Worm (Caenorhabditis elegans) whole organism, L1 larva: ENCODE data around the gene fahd-1.

ENCODE experiments used
- C04F5.9 ChIP-seq: sonication (generic microtip); optimal IDR thresholded peaks from 2 replicates; lab custom pipeline; 2016; ENCODE audit warnings: missing genetic modification characterization, missing compliant biosample characterization
- F16B12.6 ChIP-seq: fragments of 150-350 bp; optimal IDR thresholded peaks from 2 replicates; lab custom pipeline; 2014; ENCODE audit warnings: missing biosample characterization, missing genetic modification characterization
- alr-1 ChIP-seq: fragments of 200-800 bp; sonication (Bioruptor generic); optimal IDR thresholded peaks from 2 replicates; lab custom pipeline; 2018; ENCODE audit warnings: borderline replicate concordance, mild to moderate bottlenecking, missing genetic modification characterization, missing compliant biosample characterization
- aly-2 ChIP-seq: fragments of 150-350 bp; optimal IDR thresholded peaks from 2 replicates; lab custom pipeline; 2014; ENCODE audit warnings: missing biosample characterization, missing genetic modification characterization
- ama-1 ChIP-seq: fragments of 150-350 bp; optimal IDR thresholded peaks from 2 replicates; lab custom pipeline; 2014
- ceh-63 ChIP-seq: fragments of 200-800 bp; sonication (Bioruptor generic); optimal IDR thresholded peaks from 2 replicates; lab custom pipeline; 2018; ENCODE audit warnings: mild to moderate bottlenecking, missing genetic modification characterization, missing compliant biosample characterization
- ceh-8 ChIP-seq: fragments of 200-800 bp; sonication (Bioruptor generic); optimal IDR thresholded peaks from 2 replicates; lab custom pipeline; 2018; ENCODE audit warnings: mild to moderate bottlenecking, missing genetic modification characterization, moderate library complexity, missing compliant biosample characterization
- ceh-88 ChIP-seq: fragments of 200-800 bp; sonication (Bioruptor generic); IDR thresholded peaks from 2 replicates; pipeline ENCODE4 v1.3.6; 2022; ENCODE audit warnings: missing genetic modification characterization, missing compliant biosample characterization
- ceh-90 ChIP-seq: sonication (generic microtip); optimal IDR thresholded peaks from 2 replicates; lab custom pipeline; 2016; ENCODE audit warnings: missing genetic modification characterization, missing compliant biosample characterization
- efl-1 ChIP-seq, 4 experiments: fragments of 150-350 bp; optimal IDR thresholded peaks in 3 of 4; peaks in 1 of 4; 1 replicate in 1 of 4; 2 replicates in 3 of 4; lab custom pipeline; 2014; ENCODE audit warnings: missing biosample characterization in 2 of 4, missing genetic modification characterization in 2 of 4, missing genetic modification reagents in 2 of 4
- elt-3 ChIP-seq, 6 experiments: fragments of 150-350 bp in 1 of 6; sonication (generic microtip); optimal IDR thresholded peaks; 2 replicates each; lab custom pipeline; 2017 to 2018; ENCODE audit warnings: missing biosample characterization in 6 of 6, missing genetic modification characterization in 6 of 6, inconsistent platforms in 1 of 6
- fkh-10 ChIP-seq: sonication (generic microtip); optimal IDR thresholded peaks from 2 replicates; lab custom pipeline; 2017; ENCODE audit warnings: missing biosample characterization, missing genetic modification reagents, missing genetic modification characterization
- grh-1 ChIP-seq: fragments of 200-800 bp; sonication (Bioruptor generic); IDR thresholded peaks from 2 replicates; pipeline ENCODE4 v1.3.6; 2022; ENCODE audit warnings: missing genetic modification reagents, missing genetic modification characterization, missing compliant biosample characterization
- hpl-2 ChIP-seq: fragments of 150-350 bp; optimal IDR thresholded peaks from 2 replicates; lab custom pipeline; 2014; ENCODE audit warnings: missing biosample characterization, missing genetic modification reagents, missing genetic modification characterization
- isw-1 ChIP-seq: fragments of 200-800 bp; sonication (Bioruptor generic); IDR thresholded peaks from 2 replicates; pipeline ENCODE4 v1.3.6; 2022; ENCODE audit warnings: missing genetic modification characterization, missing compliant biosample characterization
- jun-1 ChIP-seq: fragments of 150-350 bp; optimal IDR thresholded peaks from 2 replicates; lab custom pipeline; 2014; ENCODE audit warnings: missing biosample characterization, missing genetic modification reagents, missing genetic modification characterization
- lin-13 ChIP-seq: fragments of 150-350 bp; optimal IDR thresholded peaks from 2 replicates; lab custom pipeline; 2014; ENCODE audit warnings: missing biosample characterization, missing genetic modification reagents, missing genetic modification characterization
- lin-14 ChIP-seq: fragments of 200-800 bp; sonication (Bioruptor generic); optimal IDR thresholded peaks from 2 replicates; lab custom pipeline; 2018; ENCODE audit warnings: mild to moderate bottlenecking, missing genetic modification characterization, moderate library complexity, missing compliant biosample characterization
- lin-15B ChIP-seq: fragments of 150-350 bp; sonication (generic microtip); optimal IDR thresholded peaks from 3 replicates; lab custom pipeline; 2014; ENCODE audit warnings: missing biosample characterization, missing genetic modification characterization
- lin-35 ChIP-seq, 2 experiments: fragments of 150-350 bp; optimal IDR thresholded peaks; 2 replicates each; lab custom pipeline; 2014; ENCODE audit warnings: missing biosample characterization in 2 of 2, missing genetic modification characterization in 2 of 2, missing genetic modification reagents in 2 of 2
- lir-3 ChIP-seq: sonication (generic microtip); optimal IDR thresholded peaks from 2 replicates; lab custom pipeline; 2016; ENCODE audit warnings: mild to moderate bottlenecking, missing genetic modification characterization, moderate library complexity, missing compliant biosample characterization; ENCODE audit not compliant: poor library complexity
- mab-9 ChIP-seq: fragments of 200-800 bp; sonication (Bioruptor generic); IDR thresholded peaks from 2 replicates; pipeline ENCODE4 v1.3.6; 2022; ENCODE audit warnings: missing genetic modification reagents, missing genetic modification characterization, missing compliant biosample characterization
- nhr-11 ChIP-seq: fragments of 150-350 bp; optimal IDR thresholded peaks from 2 replicates; lab custom pipeline; 2014; ENCODE audit warnings: missing biosample characterization, missing genetic modification characterization
- nhr-12 ChIP-seq: sonication (generic microtip); optimal IDR thresholded peaks from 2 replicates; lab custom pipeline; 2017; ENCODE audit warnings: missing biosample characterization, missing genetic modification characterization
- nhr-19 ChIP-seq: fragments of 200-800 bp; sonication (Bioruptor generic); conservative IDR thresholded peaks from 2 replicates; pipeline ENCODE4 v1.3.6; 2022; ENCODE audit warnings: missing genetic modification characterization, missing compliant biosample characterization
- nhr-20 ChIP-seq: sonication (generic microtip); optimal IDR thresholded peaks from 2 replicates; lab custom pipeline; 2016; ENCODE audit warnings: mild to moderate bottlenecking, missing genetic modification characterization, missing compliant biosample characterization
- nhr-237 ChIP-seq: fragments of 150-350 bp; optimal IDR thresholded peaks from 2 replicates; lab custom pipeline; 2014; ENCODE audit warnings: missing biosample characterization, missing genetic modification characterization
- nhr-47 ChIP-seq: sonication (generic microtip); optimal IDR thresholded peaks from 2 replicates; lab custom pipeline; 2016; ENCODE audit warnings: mild to moderate bottlenecking, missing genetic modification characterization, moderate library complexity, missing compliant biosample characterization
- nhr-77 ChIP-seq: fragments of 150-350 bp; optimal IDR thresholded peaks from 2 replicates; lab custom pipeline; 2014; ENCODE audit warnings: missing biosample characterization, missing genetic modification characterization
- nhr-85 ChIP-seq: sonication (generic microtip); peaks from one replicate; lab custom pipeline; 2016; ENCODE audit warnings: missing genetic modification characterization, inconsistent platforms, missing compliant biosample characterization
- nhr-90 ChIP-seq: sonication (generic microtip); optimal IDR thresholded peaks from 2 replicates; lab custom pipeline; 2016; ENCODE audit warnings: mild to moderate bottlenecking, missing genetic modification characterization, missing compliant biosample characterization; ENCODE audit not compliant: poor library complexity
- rnt-1 ChIP-seq: sonication (generic microtip); optimal IDR thresholded peaks from 2 replicates; lab custom pipeline; 2016; ENCODE audit warnings: mild to moderate bottlenecking, missing genetic modification characterization, moderate library complexity, missing compliant biosample characterization
- sptf-1 ChIP-seq: fragments of 150-350 bp; optimal IDR thresholded peaks from 2 replicates; lab custom pipeline; 2014; ENCODE audit warnings: missing biosample characterization, missing genetic modification characterization
- swsn-7 ChIP-seq: sonication (generic microtip); optimal IDR thresholded peaks from 2 replicates; lab custom pipeline; 2016; ENCODE audit warnings: missing genetic modification characterization, missing compliant biosample characterization
- tbx-2 ChIP-seq: sonication (generic microtip); optimal IDR thresholded peaks from 2 replicates; lab custom pipeline; 2016; ENCODE audit warnings: missing genetic modification characterization, missing compliant biosample characterization
- tlp-1 ChIP-seq: fragments of 150-350 bp; optimal IDR thresholded peaks from 2 replicates; lab custom pipeline; 2014; ENCODE audit warnings: missing biosample characterization, missing genetic modification characterization
- unc-130 ChIP-seq: fragments of 150-350 bp; optimal IDR thresholded peaks from 2 replicates; lab custom pipeline; 2017; ENCODE audit warnings: missing biosample characterization, missing genetic modification characterization, inconsistent platforms
- unc-30 ChIP-seq: sonication (generic microtip); optimal IDR thresholded peaks from 2 replicates; lab custom pipeline; 2017; ENCODE audit warnings: missing biosample characterization, missing genetic modification characterization
- unc-62 ChIP-seq: fragments of 150-350 bp; optimal IDR thresholded peaks from 2 replicates; lab custom pipeline; 2014; ENCODE audit warnings: missing biosample characterization, missing genetic modification reagents, missing genetic modification characterization
- xbp-1 ChIP-seq: sonication (generic microtip); optimal IDR thresholded peaks from 2 replicates; lab custom pipeline; 2016; ENCODE audit warnings: missing genetic modification characterization, missing compliant biosample characterization
- zag-1 ChIP-seq: fragments of 150-350 bp; optimal IDR thresholded peaks from 2 replicates; lab custom pipeline; 2014; ENCODE audit warnings: missing biosample characterization, missing genetic modification characterization
- zip-4 ChIP-seq: fragments of 200-800 bp; sonication (Bioruptor generic); optimal IDR thresholded peaks from 2 replicates; lab custom pipeline; 2018; ENCODE audit warnings: mild to moderate bottlenecking, missing genetic modification characterization, moderate library complexity, missing compliant biosample characterization
- ztf-11 ChIP-seq, 2 experiments: sonication (generic microtip); optimal IDR thresholded peaks; 2 replicates each; lab custom pipeline; 2016 to 2017; ENCODE audit warnings: missing genetic modification characterization in 2 of 2, missing biosample characterization in 1 of 2, missing compliant biosample characterization in 1 of 2
- ztf-4 ChIP-seq: fragments of 150-350 bp; optimal IDR thresholded peaks from 2 replicates; lab custom pipeline; 2014; ENCODE audit warnings: missing biosample characterization, missing genetic modification characterization

fahd-1 gene

ce11 chrIII:7854494-7855184 lies 37.4 kb upstream of the fahd-1 start, which contains the start of gene rpl-35 (continued):
- TF ChIP-seq unc-130 (peak; percentile 100), ztf-4 (tag; lab: Kevin White, UChicago) (peak; percentile 100), jun-1 (peak; percentile 99), ztf-11 (tag; optimal IDR thresholded peaks at IDR 0.05; lab: Kevin White, UChicago) (peak in 1 of 2 experiments; percentile 99), nhr-19 (GFP tag; lab: Robert Waterston, UW) (peak; percentile 100), nhr-77 (peak; percentile 100), tlp-1 (no peak), xbp-1 (peak; percentile 99), unc-62 (GFP tag; lab: Kevin White, UChicago) (peak; percentile 95), swsn-7 (tag; lab: Kevin White, UChicago) (peak; percentile 100), aly-2 (peak; percentile 99), C04F5.9 (tag; lab: Kevin White, UChicago) (peak; percentile 98), lin-35 (GFP tag; optimal IDR thresholded peaks at IDR 0.05; lab: Kevin White, UChicago) (peak; percentile 100), efl-1 (optimal IDR thresholded peaks at IDR 0.05; lab: Kevin White, UChicago) (peak; percentile 99 to 100), efl-1 (GFP tag; optimal IDR thresholded peaks at IDR 0.05 in 1 of 2; lab: Kevin White, UChicago) (peak; percentile 100), hpl-2 (GFP tag; lab: Kevin White, UChicago) (peak; percentile 98), nhr-85 (tag; lab: Kevin White, UChicago) (peak; percentile 100), lir-3 (peak; percentile 98), ceh-8 (GFP tag; lab: Kevin White, UChicago) (peak; percentile 100), sptf-1 (tag; lab: Kevin White, UChicago) (no peak), unc-30 (tag; lab: Kevin White, UChicago) (peak; percentile 66), zag-1 (peak; percentile 74), nhr-11 (tag; lab: Kevin White, UChicago) (peak; percentile 98), elt-3 (tag; optimal IDR thresholded peaks at IDR 0.05; lab: Kevin White, UChicago) (peak; percentile 98 to 100 (median 98)), mab-9 (GFP tag; lab: Robert Waterston, UW) (peak; percentile 100), nhr-12 (tag; lab: Kevin White, UChicago) (peak; percentile 79), ceh-88 (GFP tag; lab: Robert Waterston, UW) (peak; percentile 99), lin-15B (tag; lab: Kevin White, UChicago) (peak; percentile 99), ceh-63 (peak; percentile 98), ama-1 (lab: Kevin White, UChicago) (peak; percentile 81), rnt-1 (tag; lab: Kevin White, UChicago) (peak; percentile 100), alr-1 (tag; lab: Kevin White, UChicago) (no peak), F16B12.6 (peak; percentile 89), lin-14 (peak; percentile 100), lin-13 (GFP tag; lab: Kevin White, UChicago) (peak; percentile 100), isw-1 (peak; percentile 100), nhr-47 (peak; percentile 100), nhr-90 (peak; percentile 100), nhr-237 (tag; lab: Kevin White, UChicago) (peak; percentile 99), fkh-10 (GFP tag; lab: Kevin White, UChicago) (peak; percentile 99), ceh-90 (tag; lab: Kevin White, UChicago) (peak; percentile 79), zip-4 (peak; percentile 98), tbx-2 (tag; lab: Kevin White, UChicago) (peak; percentile 100), nhr-20 (peak; percentile 100), grh-1 (GFP tag; lab: Robert Waterston, UW) (peak; percentile 100)
